Fruit fly (Drosophila melanogaster): ENCODE measurements around the gene Acer.

The Acer gene

DNA sequence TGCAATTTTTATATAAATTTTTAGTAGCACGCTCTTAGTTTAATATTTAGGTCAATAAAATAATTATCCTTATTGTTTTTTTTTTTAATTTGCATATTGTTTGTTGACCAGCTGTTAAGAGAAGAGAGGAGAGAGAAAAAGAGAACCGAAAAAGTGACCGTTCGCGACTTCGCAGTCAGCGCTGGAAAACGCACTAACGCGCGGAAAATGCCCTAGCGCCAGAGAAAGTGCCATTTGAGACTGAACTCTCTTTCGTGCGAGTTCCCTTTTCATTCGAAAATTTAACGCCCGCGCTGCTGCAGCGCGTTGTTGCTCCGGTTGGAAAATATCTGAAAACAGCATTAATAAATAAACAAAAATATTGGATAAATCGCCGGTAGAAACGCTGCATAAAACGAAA is 21.4 kb downstream of the Acer start (continued):
- peak; percentile 42 for TF ChIP-seq CG17829 (tag; optimal IDR thresholded peaks at IDR 0.05)
- TF ChIP-seq CG18619 (GFP tag; optimal IDR thresholded peaks at IDR 0.05) = no peak
- no peak for TF ChIP-seq aop (GFP tag; IDR thresholded peaks at IDR 0.05)
- TF ChIP-seq Blimp-1 (GFP tag; optimal IDR thresholded peaks at IDR 0.05) = no peak
- no peak for TF ChIP-seq CG13775 (GFP tag; optimal IDR thresholded peaks at IDR 0.05)
- TF ChIP-seq CG9727 (GFP tag; optimal IDR thresholded peaks at IDR 0.05) = peak; percentile 13
- TF ChIP-seq CG4707 (GFP tag; optimal IDR thresholded peaks at IDR 0.05) = no peak
- TF ChIP-seq Camta (GFP tag; optimal IDR thresholded peaks at IDR 0.05) = no peak
- TF ChIP-seq Oaz (GFP tag; IDR thresholded peaks at IDR 0.05) = no peak
- no peak for TF ChIP-seq CG17568 (GFP tag; optimal IDR thresholded peaks at IDR 0.05)
- TF ChIP-seq CG17802 (tag; optimal IDR thresholded peaks at IDR 0.05) = no peak
- TF ChIP-seq CG10462 (GFP tag; optimal IDR thresholded peaks at IDR 0.05) = no peak
- peak; percentile 34; the same call in 1 of the 3 replicates for TF ChIP-seq row (GFP tag; IDR thresholded peaks at IDR 0.05)
- TF ChIP-seq HHEX (GFP tag; optimal IDR thresholded peaks at IDR 0.05) = no peak
- TF ChIP-seq CG1792 (GFP tag; optimal IDR thresholded peaks at IDR 0.05) = no peak
- peak; percentile 6 for TF ChIP-seq gcm (GFP tag; optimal IDR thresholded peaks at IDR 0.05)
- no peak for TF ChIP-seq Dip3 (GFP tag; optimal IDR thresholded peaks at IDR 0.05)
- TF ChIP-seq CG6765 (GFP tag; optimal IDR thresholded peaks at IDR 0.05) = peak; percentile 34
- no peak for TF ChIP-seq GATAe (GFP tag; conservative IDR thresholded peaks at IDR 0.05)
- no peak for TF ChIP-seq HLH3B (GFP tag; IDR thresholded peaks at IDR 0.05)
- no peak for TF ChIP-seq pho (GFP tag; optimal IDR thresholded peaks at IDR 0.05)
- peak; percentile 66 for TF ChIP-seq Adf1 (GFP tag; IDR thresholded peaks at IDR 0.05)
- no peak for TF ChIP-seq CG14710 (tag; optimal IDR thresholded peaks at IDR 0.05)
- 0 out of 3 replicates have a peak, but pooled peaks have one; percentile 16 for TF ChIP-seq ken (GFP tag; IDR thresholded peaks at IDR 0.05)
- no peak; the same call in 2 of the 3 replicates for TF ChIP-seq B-H1 (GFP tag; IDR thresholded peaks at IDR 0.05)
- peak; percentile 34 for TF ChIP-seq CG12659 (GFP tag; optimal IDR thresholded peaks at IDR 0.05)
- TF ChIP-seq gro (GFP tag; optimal IDR thresholded peaks at IDR 0.05) = no peak
- TF ChIP-seq luna (GFP tag; optimal IDR thresholded peaks at IDR 0.05) = no peak
- peak; percentile 41 for TF ChIP-seq CG2875 (GFP tag; optimal IDR thresholded peaks at IDR 0.05)
- no peak for TF ChIP-seq CG12071 (GFP tag; optimal IDR thresholded peaks at IDR 0.05)
- TF ChIP-seq CG6689 (GFP tag; IDR thresholded peaks at IDR 0.05) = no peak
- no peak for TF ChIP-seq Rx (GFP tag; IDR thresholded peaks at IDR 0.05)
- no peak for TF ChIP-seq CG18011 (GFP tag; optimal IDR thresholded peaks at IDR 0.05)
- TF ChIP-seq eve (GFP tag; optimal IDR thresholded peaks at IDR 0.05) = no peak
- TF ChIP-seq CG7556 (GFP tag; optimal IDR thresholded peaks at IDR 0.05) = no peak
- TF ChIP-seq zen (tag; optimal IDR thresholded peaks at IDR 0.05) = no peak
- peak; percentile 24; the same call in 1 of the 2 replicates for TF ChIP-seq CG32532 (GFP tag; IDR thresholded peaks at IDR 0.05)
- peak; percentile 10; the same call in 1 of the 3 replicates for TF ChIP-seq zfh1 (GFP tag; IDR thresholded peaks at IDR 0.05)
- TF ChIP-seq CG9817 (tag; optimal IDR thresholded peaks at IDR 0.05) = no peak
- TF ChIP-seq YL-1 (GFP tag; optimal IDR thresholded peaks at IDR 0.05) = no peak
- no peak for TF ChIP-seq gce (GFP tag; IDR thresholded peaks at IDR 0.05)
- TF ChIP-seq Mes4 (GFP tag; optimal IDR thresholded peaks at IDR 0.05) = peak; percentile 20
- TF ChIP-seq lov (optimal IDR thresholded peaks at IDR 0.05) = no peak
- TF ChIP-seq lov (GFP tag; IDR thresholded peaks at IDR 0.05) = peak; percentile 25; the same call in 1 of the 3 replicates
- TF ChIP-seq sens (GFP tag) = peak; percentile 69
- TF ChIP-seq pnt (GFP tag; optimal IDR thresholded peaks at IDR 0.05) = no peak
- TF ChIP-seq CTCF (GFP tag; optimal IDR thresholded peaks at IDR 0.05) = no peak
- TF ChIP-seq otp (GFP tag; IDR thresholded peaks at IDR 0.05) = no peak
- TF ChIP-seq CG12769 (tag; optimal IDR thresholded peaks at IDR 0.05) = peak; percentile 27
- peak; percentile 22 for TF ChIP-seq CG2712 (tag; optimal IDR thresholded peaks at IDR 0.05)
- no peak for TF ChIP-seq dan (GFP tag; IDR thresholded peaks at IDR 0.05)
- no peak for TF ChIP-seq Ets65A (GFP tag)
- peak in 1 of 2 experiments; percentile 6 for TF ChIP-seq chif (GFP tag; optimal IDR thresholded peaks at IDR 0.05)
